Fruit fly (Drosophila melanogaster) whole organism, embryonic: Measurements from ENCODE around the gene CG7135.

Experiments
- B-H2 ChIP-seq: fragments of 200-800 bp; sonication (Bioruptor generic); optimal IDR thresholded peaks from 2 replicates; lab custom pipeline; 2018; ENCODE audit warnings: missing biosample characterization, mild to moderate bottlenecking, missing genetic modification characterization
- CG11247 ChIP-seq: fragments of 200-800 bp; sonication (Bioruptor generic); IDR thresholded peaks from 2 replicates; pipeline ENCODE4 v1.3.6; 2022; ENCODE audit warnings: missing biosample characterization, missing genetic modification characterization
- CG2116 ChIP-seq: fragments of 200-800 bp; sonication (Bioruptor generic); optimal IDR thresholded peaks from 3 replicates; lab custom pipeline; 2018; ENCODE audit warnings: missing biosample characterization, mild to moderate bottlenecking, missing genetic modification characterization
- CG3065 ChIP-seq: fragments of 200-800 bp; sonication (Bioruptor generic); optimal IDR thresholded peaks from 2 replicates; lab custom pipeline; 2016; ENCODE audit warnings: missing biosample characterization, missing genetic modification characterization
- CG31441 ChIP-seq: fragments of 200-800 bp; sonication (Bioruptor generic); IDR thresholded peaks from 2 replicates; pipeline ENCODE4 v1.3.6; 2022; ENCODE audit warnings: missing biosample characterization, missing genetic modification characterization
- CG8478 ChIP-seq: fragments of >200 bp; optimal IDR thresholded peaks from 2 replicates; lab custom pipeline; 2018
- Optix ChIP-seq: fragments of 200-800 bp; sonication (Bioruptor generic); IDR thresholded peaks from 3 replicates; pipeline ENCODE4 v1.3.6; 2022; ENCODE audit warnings: missing biosample characterization, missing genetic modification characterization
- cas ChIP-seq: fragments of 200-800 bp; sonication (Bioruptor generic); IDR thresholded peaks from 2 replicates; pipeline ENCODE4 v1.3.6; 2022; ENCODE audit warnings: missing biosample characterization, missing genetic modification characterization
- dmrt11E ChIP-seq: fragments of 200-800 bp; sonication (Bioruptor generic); optimal IDR thresholded peaks from 3 replicates; lab custom pipeline; 2018; ENCODE audit warnings: missing biosample characterization, mild to moderate bottlenecking, missing genetic modification characterization, moderate library complexity

DNA sequence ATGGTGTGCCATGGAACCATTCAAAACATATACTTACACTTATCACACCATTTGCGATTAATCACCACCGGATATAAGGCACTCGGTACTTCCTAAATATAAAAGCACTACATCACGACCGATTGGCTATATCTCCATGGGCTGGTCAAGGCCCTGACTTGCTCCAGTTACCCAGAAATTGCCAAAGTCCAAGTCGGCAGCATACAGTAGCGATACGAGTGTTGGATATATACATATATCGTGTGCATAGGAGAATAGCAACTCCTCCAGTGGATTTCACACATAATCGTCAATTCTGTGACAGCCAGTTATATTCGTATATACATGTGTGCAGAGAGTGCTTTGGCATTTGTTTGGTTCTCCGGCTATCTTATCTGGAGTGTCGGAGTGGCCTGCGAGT lies 9.3 kb upstream of the CG7135 start:
- TF ChIP-seq CG2116 (GFP tag; lab: Kevin White, UChicago) (no peak), CG31441 (no peak), B-H2 (no peak), CG8478 (lab: Kevin White, UChicago) (no peak), cas (GFP tag; lab: Robert Waterston, UW) (no peak), CG11247 (no peak), CG3065 (GFP tag; lab: Kevin White, UChicago) (no peak), dmrt11E (tag; lab: Kevin White, UChicago) (no peak), Optix (GFP tag; lab: Robert Waterston, UW) (no peak)
